Worm (Caenorhabditis elegans): ENCODE data around the gene ntr-2.

DNA sequence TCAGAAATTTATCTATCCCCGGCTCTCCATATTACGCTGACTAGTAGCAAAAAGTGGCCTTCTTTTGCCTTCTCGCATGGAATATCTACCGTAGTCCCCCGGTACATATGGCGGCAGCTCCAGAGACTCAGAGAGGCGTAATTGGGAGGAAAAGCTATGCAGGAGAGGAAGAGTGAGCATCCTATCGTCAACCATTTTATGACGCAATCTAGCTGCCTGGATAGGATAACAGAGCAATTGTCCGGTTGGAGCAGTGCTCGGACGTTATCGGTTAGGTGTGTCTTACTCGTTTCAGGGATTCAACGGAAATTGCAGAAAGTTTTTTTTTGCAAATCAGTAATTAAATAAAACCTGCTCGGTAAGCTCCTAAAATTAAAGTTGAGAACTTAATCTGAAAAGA is 28.4 kb upstream of the ntr-2 start:
- TF ChIP-seq madf-5 (GFP tag; IDR thresholded peaks at IDR 0.05) = no peak
- TF ChIP-seq vab-7 (GFP tag; IDR thresholded peaks at IDR 0.05) = no peak
- TF ChIP-seq hmg-1.1 (GFP tag; IDR thresholded peaks at IDR 0.05) = no peak
